Worm (Caenorhabditis elegans) whole organism, mixed stage, embryonic: ENCODE data around the gene Y45G5AM.3.
"Not testable (repeated sequence)": the region's sequence is repeated elsewhere in the genome, so short reads cannot be mapped to it uniquely, and the experiment has no call there.

ENCODE experiments used
- M03D4.4 ChIP-seq: sonication (generic microtip); optimal IDR thresholded peaks from 2 replicates; lab custom pipeline; 2017; ENCODE audit warnings: mild to moderate bottlenecking, missing genetic modification characterization, missing compliant biosample characterization
- blmp-1 ChIP-seq: fragments of 150-350 bp; optimal IDR thresholded peaks from 2 replicates; lab custom pipeline; 2014; ENCODE audit warnings: missing biosample characterization, missing genetic modification characterization
- ceh-83 ChIP-seq: fragments of 200-800 bp; sonication (Bioruptor generic); optimal IDR thresholded peaks from 2 replicates; lab custom pipeline; 2018; ENCODE audit warnings: mild to moderate bottlenecking, missing genetic modification characterization, missing compliant biosample characterization
- drap-1 ChIP-seq: fragments of 200-800 bp; sonication (Bioruptor generic); optimal IDR thresholded peaks from 3 replicates; lab custom pipeline; 2018; ENCODE audit warnings: mild to moderate bottlenecking, missing genetic modification characterization, missing compliant biosample characterization
- elt-1 ChIP-seq: sonication (generic microtip); optimal IDR thresholded peaks from 2 replicates; lab custom pipeline; 2017; ENCODE audit warnings: missing genetic modification characterization, mild to moderate bottlenecking, missing compliant biosample characterization, antibody characterized with exemption, moderate library complexity, borderline replicate concordance; ENCODE audit not compliant: insufficient read depth
- elt-3 ChIP-seq: fragments of 150-350 bp; optimal IDR thresholded peaks from 2 replicates; lab custom pipeline; 2014; ENCODE audit warnings: missing biosample characterization, missing genetic modification characterization
- ham-2 ChIP-seq: fragments of 200-800 bp; sonication (Bioruptor generic); optimal IDR thresholded peaks from 2 replicates; lab custom pipeline; 2018; ENCODE audit warnings: mild to moderate bottlenecking, missing genetic modification characterization, missing compliant biosample characterization
- lin-32 ChIP-seq: fragments of 200-800 bp; sonication (Bioruptor generic); optimal IDR thresholded peaks from 2 replicates; lab custom pipeline; 2018; ENCODE audit warnings: mild to moderate bottlenecking, missing genetic modification characterization, missing compliant biosample characterization
- lsy-2 ChIP-seq: fragments of 150-350 bp; optimal IDR thresholded peaks from 2 replicates; lab custom pipeline; 2014; ENCODE audit warnings: missing biosample characterization, missing genetic modification characterization
- mep-1 ChIP-seq: fragments of 150-350 bp; optimal IDR thresholded peaks from 2 replicates; lab custom pipeline; 2017; ENCODE audit warnings: missing biosample characterization, missing genetic modification reagents, missing genetic modification characterization, inconsistent platforms
- mls-2 ChIP-seq: sonication (generic microtip); optimal IDR thresholded peaks from 2 replicates; lab custom pipeline; 2016; ENCODE audit warnings: mild to moderate bottlenecking, missing genetic modification characterization, moderate library complexity, missing compliant biosample characterization
- nhr-12 ChIP-seq: fragments of 150-350 bp; optimal IDR thresholded peaks from 2 replicates; lab custom pipeline; 2014; ENCODE audit warnings: missing biosample characterization, missing genetic modification characterization
- nhr-237 ChIP-seq: fragments of 150-350 bp; optimal IDR thresholded peaks from 2 replicates; lab custom pipeline; 2014; ENCODE audit warnings: missing biosample characterization, missing genetic modification characterization
- nhr-28 ChIP-seq: fragments of 150-350 bp; optimal IDR thresholded peaks from 2 replicates; lab custom pipeline; 2014; ENCODE audit warnings: missing biosample characterization, missing genetic modification characterization
- sptf-1 ChIP-seq: sonication (generic microtip); optimal IDR thresholded peaks from 2 replicates; lab custom pipeline; 2017; ENCODE audit warnings: mild to moderate bottlenecking, missing genetic modification characterization, moderate library complexity, missing compliant biosample characterization
- unc-120 ChIP-seq: sonication (generic microtip); optimal IDR thresholded peaks from 2 replicates; lab custom pipeline; 2017; ENCODE audit warnings: missing genetic modification characterization, missing compliant biosample characterization; ENCODE audit not compliant: poor library complexity, severe bottlenecking
- unc-39 ChIP-seq: fragments of 150-350 bp; optimal IDR thresholded peaks from 2 replicates; lab custom pipeline; 2014; ENCODE audit warnings: missing biosample characterization, missing genetic modification characterization
- ztf-11 ChIP-seq: fragments of 150-350 bp; optimal IDR thresholded peaks from 2 replicates; lab custom pipeline; 2014; ENCODE audit warnings: missing biosample characterization, missing genetic modification characterization

Gene Y45G5AM.3

ce11 chrV:4211521-4211920, 47.2 kb downstream of the Y45G5AM.3 start:
- TF ChIP-seq M03D4.4 (tag; lab: Kevin White, UChicago), result no peak
- no peak for TF ChIP-seq mep-1
- no peak for TF ChIP-seq mls-2 (tag; lab: Kevin White, UChicago)
- TF ChIP-seq drap-1 (GFP tag; lab: Kevin White, UChicago), result no peak
- no peak for TF ChIP-seq sptf-1
- TF ChIP-seq ceh-83 (GFP tag; lab: Kevin White, UChicago), result no peak
- TF ChIP-seq ham-2, result no peak
- no peak for TF ChIP-seq nhr-28 (tag; lab: Kevin White, UChicago)
- TF ChIP-seq nhr-237, result no peak
- no peak for TF ChIP-seq nhr-12
- TF ChIP-seq elt-1 (tag; lab: Kevin White, UChicago), result no peak
- no peak for TF ChIP-seq ztf-11 (tag; lab: Kevin White, UChicago)
- no peak for TF ChIP-seq unc-120 (tag; lab: Kevin White, UChicago)
- TF ChIP-seq lsy-2 (tag; lab: Kevin White, UChicago), result no peak
- TF ChIP-seq blmp-1 (tag; lab: Kevin White, UChicago), result no peak
- no peak for TF ChIP-seq unc-39 (tag; lab: Kevin White, UChicago)
- no peak for TF ChIP-seq lin-32
- TF ChIP-seq elt-3 (tag; lab: Kevin White, UChicago), result no peak

- not testable (repeated sequence) for TF ChIP-seq M03D4.4 (tag; lab: Kevin White, UChicago); nhr-12; ztf-11 (tag; lab: Kevin White, UChicago)
Measured at ce11 chrV:4215856-4216255, 51.5 kb downstream of the Y45G5AM.3 start, which contains the start of gene H43I07.4. Gene H43I07.4 (plus strand): TSS chrV:4216156.
